Worm (Caenorhabditis elegans): ENCODE results near the gene lron-2.

Gene lron-2

ce11 chrV:9274127-9275042, 13.0 kb downstream of the lron-2 start:
- TF ChIP-seq nhr-43 (tag; optimal IDR thresholded peaks at IDR 0.05; ENCODE audit: poor library complexity, severe bottlenecking) (peak; percentile 66), unc-62 (GFP tag; optimal IDR thresholded peaks at IDR 0.05) (peak; percentile 56), mdl-1 (tag; optimal IDR thresholded peaks at IDR 0.05) (no peak), eor-1 (tag; optimal IDR thresholded peaks at IDR 0.05) (no peak), nhr-23 (tag; optimal IDR thresholded peaks at IDR 0.05) (peak; percentile 7), fos-1 (tag; optimal IDR thresholded peaks at IDR 0.05) (no peak), elt-1 (tag; optimal IDR thresholded peaks at IDR 0.05) (peak; percentile 85)

ce11 chrV:9273587-9273986, 13.8 kb downstream of the lron-2 start:
- TF ChIP-seq mdl-1 (tag; optimal IDR thresholded peaks at IDR 0.05), result no peak
- no peak for TF ChIP-seq ZK546.5 (tag; optimal IDR thresholded peaks at IDR 0.05)
- peak; percentile 45 for TF ChIP-seq snpc-4 (tag; optimal IDR thresholded peaks at IDR 0.05)
- TF ChIP-seq fkh-2 (tag; optimal IDR thresholded peaks at IDR 0.05), result no peak
- no peak for TF ChIP-seq nhr-237 (tag; optimal IDR thresholded peaks at IDR 0.05)
- TF ChIP-seq nhr-43 (tag; optimal IDR thresholded peaks at IDR 0.05; ENCODE audit: poor library complexity, severe bottlenecking), result peak; percentile 40
- TF ChIP-seq pqm-1 (tag; optimal IDR thresholded peaks at IDR 0.05), result no peak
- no peak for TF ChIP-seq sea-2 (GFP tag; optimal IDR thresholded peaks at IDR 0.05)
- peak; percentile 59 for TF ChIP-seq ceh-28 (tag; optimal IDR thresholded peaks at IDR 0.05)
- no peak for TF ChIP-seq nhr-25 (tag; optimal IDR thresholded peaks at IDR 0.05)
- TF ChIP-seq mml-1 (tag; optimal IDR thresholded peaks at IDR 0.05), result no peak
- TF ChIP-seq ztf-11 (tag; optimal IDR thresholded peaks at IDR 0.05), result no peak
- peak; percentile 33 for TF ChIP-seq pha-4 (tag; optimal IDR thresholded peaks at IDR 0.05)
- no peak for TF ChIP-seq ama-1 (optimal IDR thresholded peaks at IDR 0.05)
- TF ChIP-seq aly-2 (tag; optimal IDR thresholded peaks at IDR 0.05), result no peak
- no peak for TF ChIP-seq jun-1 (tag; optimal IDR thresholded peaks at IDR 0.05)
- TF ChIP-seq eor-1 (tag; optimal IDR thresholded peaks at IDR 0.05), result no peak
- no peak for TF ChIP-seq nhr-76 (tag; optimal IDR thresholded peaks at IDR 0.05)
- TF ChIP-seq ceh-82 (tag; optimal IDR thresholded peaks at IDR 0.05), result no peak
- TF ChIP-seq nhr-11 (tag; optimal IDR thresholded peaks at IDR 0.05), result no peak
- no peak for TF ChIP-seq nhr-12 (tag; optimal IDR thresholded peaks at IDR 0.05)
- peak; percentile 53 for TF ChIP-seq unc-62 (GFP tag; optimal IDR thresholded peaks at IDR 0.05)
- no peak for TF ChIP-seq fos-1 (tag; optimal IDR thresholded peaks at IDR 0.05)
- peak; percentile 79 for TF ChIP-seq hmg-11 (tag; optimal IDR thresholded peaks at IDR 0.05)
- no peak for TF ChIP-seq elt-2 (tag; optimal IDR thresholded peaks at IDR 0.05)
- TF ChIP-seq daf-12 (tag; optimal IDR thresholded peaks at IDR 0.05), result no peak
- no peak for TF ChIP-seq ztf-4 (tag; optimal IDR thresholded peaks at IDR 0.05)
- no peak for TF ChIP-seq ceh-9 (tag; optimal IDR thresholded peaks at IDR 0.05)
- TF ChIP-seq nhr-77 (tag; optimal IDR thresholded peaks at IDR 0.05), result no peak
- no peak for TF ChIP-seq nhr-67 (tag; optimal IDR thresholded peaks at IDR 0.05)
- peak; percentile 46 for TF ChIP-seq fkh-10 (GFP tag; optimal IDR thresholded peaks at IDR 0.05)
- no peak for TF ChIP-seq zag-1 (tag; optimal IDR thresholded peaks at IDR 0.05)
- no peak for TF ChIP-seq ceh-16 (tag; optimal IDR thresholded peaks at IDR 0.05)
- no peak for TF ChIP-seq nhr-28 (tag; optimal IDR thresholded peaks at IDR 0.05)
- TF ChIP-seq nhr-23 (tag; optimal IDR thresholded peaks at IDR 0.05), result no peak
- peak; percentile 8 for TF ChIP-seq egl-5 (tag; optimal IDR thresholded peaks at IDR 0.05)
- no peak for TF ChIP-seq elt-3 (tag; optimal IDR thresholded peaks at IDR 0.05)
- TF ChIP-seq skn-1 (tag; optimal IDR thresholded peaks at IDR 0.05), result no peak
- TF ChIP-seq unc-39 (tag; optimal IDR thresholded peaks at IDR 0.05), result no peak
- peak; percentile 9 for TF ChIP-seq R02D3.7 (tag; optimal IDR thresholded peaks at IDR 0.05)
- peak; percentile 45 for TF ChIP-seq lin-15B (tag; optimal IDR thresholded peaks at IDR 0.05)
- no peak for TF ChIP-seq elt-1 (tag; optimal IDR thresholded peaks at IDR 0.05)
- TF ChIP-seq lsy-12 (tag; optimal IDR thresholded peaks at IDR 0.05), result no peak
- TF ChIP-seq egl-27 (tag; optimal IDR thresholded peaks at IDR 0.05), result peak; percentile 21
- peak; percentile 70 for TF ChIP-seq nfya-1 (tag; optimal IDR thresholded peaks at IDR 0.05; ENCODE audit: insufficient read depth)
- TF ChIP-seq tbx-2 (tag; optimal IDR thresholded peaks at IDR 0.05), result peak; percentile 31
- TF ChIP-seq lin-39 (tag; optimal IDR thresholded peaks at IDR 0.05), result peak; percentile 95

All from whole organism, L3 larva.